Worm (Caenorhabditis elegans) whole organism, L2 larva: ENCODE data around the gene des-2.

Experiments used
- F13H6.1 ChIP-seq: sonication (generic microtip); optimal IDR thresholded peaks from 2 replicates; lab custom pipeline; 2016; ENCODE audit warnings: missing genetic modification characterization, missing compliant biosample characterization
- R02D3.7 ChIP-seq: fragments of 150-350 bp; optimal IDR thresholded peaks from 2 replicates; lab custom pipeline; 2014; ENCODE audit warnings: missing biosample characterization, missing genetic modification characterization
- Y55F3AM.14 ChIP-seq: fragments of 200-800 bp; sonication (Bioruptor generic); optimal IDR thresholded peaks from 2 replicates; lab custom pipeline; 2018; ENCODE audit warnings: mild to moderate bottlenecking, missing genetic modification characterization, missing compliant biosample characterization
- ama-1 ChIP-seq: fragments of 150-350 bp; optimal IDR thresholded peaks from 2 replicates; lab custom pipeline; 2018; ENCODE audit warnings: inconsistent platforms
- blmp-1 ChIP-seq: sonication (generic microtip); optimal IDR thresholded peaks from 2 replicates; lab custom pipeline; 2017; ENCODE audit warnings: missing genetic modification characterization, mild to moderate bottlenecking, missing compliant biosample characterization, antibody characterized with exemption, moderate library complexity; ENCODE audit not compliant: insufficient read depth
- crh-2 ChIP-seq: sonication (generic microtip); optimal IDR thresholded peaks from 2 replicates; lab custom pipeline; 2017; ENCODE audit warnings: missing biosample characterization, missing genetic modification characterization
- dmd-4 ChIP-seq: sonication (generic microtip); optimal IDR thresholded peaks from 2 replicates; lab custom pipeline; 2017; ENCODE audit warnings: missing biosample characterization, missing genetic modification characterization
- egl-27 ChIP-seq: sonication (generic microtip); optimal IDR thresholded peaks from 3 replicates; lab custom pipeline; 2017; ENCODE audit warnings: missing biosample characterization, missing genetic modification reagents, missing genetic modification characterization
- elt-1 ChIP-seq: fragments of 150-350 bp; optimal IDR thresholded peaks from 2 replicates; lab custom pipeline; 2014; ENCODE audit warnings: missing biosample characterization, missing genetic modification characterization
- fos-1 ChIP-seq: fragments of 150-350 bp; optimal IDR thresholded peaks from 2 replicates; lab custom pipeline; 2014; ENCODE audit warnings: missing biosample characterization, missing genetic modification characterization
- lin-11 ChIP-seq: fragments of 150-350 bp; sonication (generic microtip); optimal IDR thresholded peaks from 2 replicates; lab custom pipeline; 2014; ENCODE audit warnings: missing biosample characterization, missing genetic modification characterization, inconsistent platforms, mixed read lengths
- lsy-2 ChIP-seq, 2 experiments: fragments of 150-350 bp in 1 of 2; sonication (generic microtip) in 1 of 2; optimal IDR thresholded peaks; 2 replicates each; lab custom pipeline; 2014 to 2017; ENCODE audit warnings: missing biosample characterization in 2 of 2, missing genetic modification characterization in 2 of 2
- mab-5 ChIP-seq: fragments of 150-350 bp; optimal IDR thresholded peaks from 2 replicates; lab custom pipeline; 2014; ENCODE audit warnings: missing biosample characterization, missing genetic modification characterization
- mbf-1 ChIP-seq: sonication (generic microtip); optimal IDR thresholded peaks from 2 replicates; lab custom pipeline; 2017; ENCODE audit warnings: missing biosample characterization, missing genetic modification characterization
- mdl-1 ChIP-seq, 2 experiments: fragments of 150-350 bp in 1 of 2; sonication (generic microtip) in 1 of 2; optimal IDR thresholded peaks; 2 replicates each; lab custom pipeline; 2017; ENCODE audit warnings: missing biosample characterization in 2 of 2, missing genetic modification characterization in 2 of 2
- nhr-10 ChIP-seq: sonication (generic microtip); optimal IDR thresholded peaks from 2 replicates; lab custom pipeline; 2017; ENCODE audit warnings: missing biosample characterization, missing genetic modification characterization
- nhr-11 ChIP-seq: fragments of 150-350 bp; optimal IDR thresholded peaks from 2 replicates; lab custom pipeline; 2014; ENCODE audit warnings: missing biosample characterization, missing genetic modification characterization
- nhr-12 ChIP-seq: fragments of 150-350 bp; optimal IDR thresholded peaks from 2 replicates; lab custom pipeline; 2014; ENCODE audit warnings: missing biosample characterization, missing genetic modification characterization
- nhr-129 ChIP-seq: fragments of 150-350 bp; optimal IDR thresholded peaks from 2 replicates; lab custom pipeline; 2014; ENCODE audit warnings: missing biosample characterization, missing genetic modification characterization
- nhr-21 ChIP-seq: fragments of 150-350 bp; optimal IDR thresholded peaks from 2 replicates; lab custom pipeline; 2014; ENCODE audit warnings: missing biosample characterization, missing genetic modification characterization
- nhr-237 ChIP-seq: fragments of 150-350 bp; optimal IDR thresholded peaks from 2 replicates; lab custom pipeline; 2014; ENCODE audit warnings: missing biosample characterization, missing genetic modification characterization
- nhr-25 ChIP-seq: fragments of 150-350 bp; sonication (generic microtip); optimal IDR thresholded peaks from 3 replicates; lab custom pipeline; 2014; ENCODE audit warnings: missing biosample characterization, missing genetic modification characterization
- nhr-6 ChIP-seq: fragments of 150-350 bp; optimal IDR thresholded peaks from 2 replicates; lab custom pipeline; 2014; ENCODE audit warnings: missing biosample characterization, missing genetic modification characterization
- nhr-77 ChIP-seq: fragments of 150-350 bp; optimal IDR thresholded peaks from 2 replicates; lab custom pipeline; 2014; ENCODE audit warnings: missing biosample characterization, missing genetic modification characterization
- peb-1 ChIP-seq: fragments of 150-350 bp; optimal IDR thresholded peaks from 2 replicates; lab custom pipeline; 2014; ENCODE audit warnings: missing biosample characterization, missing genetic modification characterization
- skn-1 ChIP-seq: sonication (generic microtip); optimal IDR thresholded peaks from 2 replicates; lab custom pipeline; 2017; ENCODE audit warnings: missing biosample characterization, missing genetic modification characterization
- sma-3 ChIP-seq: sonication (generic microtip); optimal IDR thresholded peaks from 2 replicates; lab custom pipeline; 2016; ENCODE audit warnings: missing genetic modification reagents, missing genetic modification characterization, missing compliant biosample characterization
- sma-9 ChIP-seq, 2 experiments: fragments of 150-350 bp in 1 of 2; sonication (generic microtip) in 1 of 2; optimal IDR thresholded peaks; 2 replicates each; lab custom pipeline; 2014 to 2016; ENCODE audit warnings: missing genetic modification characterization in 2 of 2, mild to moderate bottlenecking in 1 of 2, missing biosample characterization in 1 of 2, missing compliant biosample characterization in 1 of 2, missing genetic modification reagents in 1 of 2, moderate library complexity in 1 of 2
- snpc-4 ChIP-seq: fragments of 150-350 bp; optimal IDR thresholded peaks from 2 replicates; lab custom pipeline; 2014; ENCODE audit warnings: missing biosample characterization, missing genetic modification characterization
- unc-55 ChIP-seq: fragments of 150-350 bp; sonication (generic microtip); optimal IDR thresholded peaks from 3 replicates; lab custom pipeline; 2014; ENCODE audit warnings: missing biosample characterization, missing genetic modification reagents, missing genetic modification characterization
- ztf-1 ChIP-seq: fragments of 200-800 bp; sonication (Bioruptor generic); conservative IDR thresholded peaks from 2 replicates; pipeline ENCODE4 v1.3.6; 2022; ENCODE audit warnings: missing genetic modification characterization, missing compliant biosample characterization
- ztf-11 ChIP-seq: sonication (generic microtip); optimal IDR thresholded peaks from 2 replicates; lab custom pipeline; 2017; ENCODE audit warnings: missing biosample characterization, missing genetic modification characterization
- ztf-4 ChIP-seq: fragments of 150-350 bp; optimal IDR thresholded peaks from 2 replicates; lab custom pipeline; 2014; ENCODE audit warnings: missing biosample characterization, missing genetic modification characterization

des-2 gene

ce11 chrV:11421605-11422004 lies at the start of gene des-2:
TSS of gene des-2 (minus strand) at chrV:11421705.
- TF ChIP-seq skn-1 (tag; lab: Kevin White, UChicago) (no peak), nhr-25 (tag; lab: Kevin White, UChicago) (no peak), nhr-237 (no peak), R02D3.7 (tag; lab: Kevin White, UChicago) (no peak), snpc-4 (no peak), nhr-6 (tag; lab: Kevin White, UChicago) (no peak), ztf-4 (no peak), lin-11 (tag; lab: Kevin White, UChicago) (no peak), nhr-77 (tag; lab: Kevin White, UChicago) (no peak)

ce11 chrV:11470210-11470713 lies 48.8 kb upstream of the des-2 start, which contains the start of gene aat-6:
TSS of gene aat-6 (minus strand) at chrV:11470663.
- TF ChIP-seq ztf-11 (tag; lab: Kevin White, UChicago), result no peak
- TF ChIP-seq skn-1 (tag; lab: Kevin White, UChicago), result no peak
- TF ChIP-seq dmd-4, result no peak
- TF ChIP-seq ama-1 (lab: Kevin White, UChicago), result no peak
- TF ChIP-seq egl-27, result no peak
- TF ChIP-seq unc-55, result no peak
- TF ChIP-seq crh-2 (tag; lab: Kevin White, UChicago), result peak; percentile 21
- no peak for TF ChIP-seq mdl-1 (tag; optimal IDR thresholded peaks at IDR 0.05; lab: Kevin White, UChicago)
- no peak for TF ChIP-seq nhr-21 (tag; lab: Kevin White, UChicago)
- no peak for TF ChIP-seq lsy-2 (tag; optimal IDR thresholded peaks at IDR 0.05; lab: Kevin White, UChicago)
- no peak for TF ChIP-seq elt-1 (tag; lab: Kevin White, UChicago)
- TF ChIP-seq mbf-1, result no peak
- peak; percentile 82 for TF ChIP-seq fos-1 (tag; lab: Kevin White, UChicago)
- no peak for TF ChIP-seq nhr-10 (tag; lab: Kevin White, UChicago)
- TF ChIP-seq nhr-129 (tag; lab: Kevin White, UChicago), result no peak
- TF ChIP-seq nhr-11 (tag; lab: Kevin White, UChicago), result no peak
- peak; percentile 54 for TF ChIP-seq sma-9 (GFP tag; optimal IDR thresholded peaks at IDR 0.05; lab: Kevin White, UChicago)
- no peak for TF ChIP-seq sma-9 (tag; optimal IDR thresholded peaks at IDR 0.05; lab: Kevin White, UChicago)
- no peak for TF ChIP-seq Y55F3AM.14

- TF ChIP-seq blmp-1 (tag; lab: Kevin White, UChicago) (no peak), ztf-1 (GFP tag; lab: Robert Waterston, UW) (0 out of 2 replicates have a peak, but pooled peaks have one; percentile 60)
These were observed 41.5 kb upstream of the des-2 start, which contains the start of gene zipt-16 for ce11 chrV:11462963-11463453. TSS of gene zipt-16 (plus strand) at chrV:11463013.

- TF ChIP-seq snpc-4, result no peak
- no peak for TF ChIP-seq nhr-11 (tag; lab: Kevin White, UChicago)
- no peak for TF ChIP-seq mab-5 (tag; lab: Kevin White, UChicago)
- TF ChIP-seq crh-2 (tag; lab: Kevin White, UChicago), result no peak
- TF ChIP-seq F13H6.1 (tag; lab: Kevin White, UChicago), result no peak
- no peak for TF ChIP-seq sma-3 (GFP tag; lab: Kevin White, UChicago)
- TF ChIP-seq, all 48 proteins: peak for 0
These were observed 37.8 kb upstream of the des-2 start, which contains the start of gene T11F9.1 for ce11 chrV:11459255-11459654. TSS of gene T11F9.1 (plus strand) at chrV:11459555.

- no peak for TF ChIP-seq F13H6.1 (tag; lab: Kevin White, UChicago)
- TF ChIP-seq elt-1 (tag; lab: Kevin White, UChicago), result no peak
- no peak for TF ChIP-seq peb-1 (tag; lab: Kevin White, UChicago)
- no peak for TF ChIP-seq nhr-129 (tag; lab: Kevin White, UChicago)
- TF ChIP-seq mab-5 (tag; lab: Kevin White, UChicago), result no peak
- no peak for TF ChIP-seq fos-1 (tag; lab: Kevin White, UChicago)
- TF ChIP-seq nhr-12 (tag; lab: Kevin White, UChicago), result no peak
These were observed 33.4 kb upstream of the des-2 start for ce11 chrV:11454917-11455316.
